Worm (Caenorhabditis elegans): Measurements from ENCODE around the gene let-268.

DNA sequence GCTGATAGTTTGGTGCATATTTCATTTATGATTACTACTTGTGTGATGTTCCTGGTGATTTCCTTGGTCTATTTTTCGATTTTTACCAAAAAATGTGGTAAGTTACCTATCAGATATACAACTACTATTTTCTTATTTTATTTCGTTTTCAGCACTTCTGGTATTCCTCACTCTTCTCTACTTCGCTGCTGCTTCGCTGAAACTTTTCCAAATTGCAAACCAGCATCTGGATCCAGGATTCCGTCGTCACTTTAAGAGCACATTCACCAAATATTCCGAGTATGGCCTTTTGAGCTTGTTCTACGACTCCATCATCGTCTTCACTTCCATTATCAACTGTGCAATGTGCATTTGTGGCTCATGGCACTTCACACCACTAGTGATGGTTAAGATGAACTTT, 31.2 kb downstream of the let-268 start:
- no peak for TF ChIP-seq nhr-42 (GFP tag; IDR thresholded peaks at IDR 0.05)
- no peak for TF ChIP-seq aly-2 (tag; optimal IDR thresholded peaks at IDR 0.05)
- no peak for TF ChIP-seq madf-5 (GFP tag; IDR thresholded peaks at IDR 0.05)
- TF ChIP-seq fkh-10 (GFP tag; optimal IDR thresholded peaks at IDR 0.05), result no peak
- TF ChIP-seq pha-4 (GFP tag; IDR thresholded peaks at IDR 0.05), result no peak
- no peak for TF ChIP-seq pha-4 (tag; optimal IDR thresholded peaks at IDR 0.05)
- TF ChIP-seq aha-1 (tag), result peak; percentile 94

Measured in whole organism, L4 larva.